Worm (Caenorhabditis elegans) whole organism, mixed stage, embryonic: ENCODE data around the gene nhr-272.

Source experiments
- M03D4.4 ChIP-seq: sonication (generic microtip); optimal IDR thresholded peaks from 2 replicates; lab custom pipeline; 2017; ENCODE audit warnings: mild to moderate bottlenecking, missing genetic modification characterization, missing compliant biosample characterization
- bed-3 ChIP-seq: fragments of 200-800 bp; sonication (Bioruptor generic); optimal IDR thresholded peaks from 3 replicates; lab custom pipeline; 2018; ENCODE audit warnings: mild to moderate bottlenecking, missing genetic modification characterization, moderate library complexity, missing compliant biosample characterization
- blmp-1 ChIP-seq: fragments of 150-350 bp; optimal IDR thresholded peaks from 2 replicates; lab custom pipeline; 2014; ENCODE audit warnings: missing biosample characterization, missing genetic modification characterization
- ceh-43 ChIP-seq: fragments of 200-800 bp; sonication (Bioruptor generic); optimal IDR thresholded peaks from 2 replicates; lab custom pipeline; 2018; ENCODE audit warnings: mild to moderate bottlenecking, missing genetic modification characterization, moderate library complexity, missing compliant biosample characterization
- ceh-83 ChIP-seq: fragments of 200-800 bp; sonication (Bioruptor generic); optimal IDR thresholded peaks from 2 replicates; lab custom pipeline; 2018; ENCODE audit warnings: mild to moderate bottlenecking, missing genetic modification characterization, missing compliant biosample characterization
- ces-1 ChIP-seq: fragments of 150-350 bp; optimal IDR thresholded peaks from 2 replicates; lab custom pipeline; 2014; ENCODE audit warnings: missing biosample characterization, missing genetic modification reagents, missing genetic modification characterization
- cnd-1 ChIP-seq: fragments of 200-800 bp; sonication (Bioruptor generic); optimal IDR thresholded peaks from 2 replicates; lab custom pipeline; 2018; ENCODE audit warnings: mild to moderate bottlenecking, missing genetic modification characterization, missing compliant biosample characterization
- drap-1 ChIP-seq: fragments of 200-800 bp; sonication (Bioruptor generic); optimal IDR thresholded peaks from 3 replicates; lab custom pipeline; 2018; ENCODE audit warnings: mild to moderate bottlenecking, missing genetic modification characterization, missing compliant biosample characterization
- elt-1 ChIP-seq: sonication (generic microtip); optimal IDR thresholded peaks from 2 replicates; lab custom pipeline; 2017; ENCODE audit warnings: missing genetic modification characterization, mild to moderate bottlenecking, missing compliant biosample characterization, antibody characterized with exemption, moderate library complexity, borderline replicate concordance; ENCODE audit not compliant: insufficient read depth
- elt-3 ChIP-seq: fragments of 150-350 bp; optimal IDR thresholded peaks from 2 replicates; lab custom pipeline; 2014; ENCODE audit warnings: missing biosample characterization, missing genetic modification characterization
- flh-1 ChIP-seq: fragments of 200-800 bp; sonication (Bioruptor generic); optimal IDR thresholded peaks from 2 replicates; lab custom pipeline; 2018; ENCODE audit warnings: mild to moderate bottlenecking, missing genetic modification characterization, moderate library complexity, missing compliant biosample characterization
- ham-2 ChIP-seq: fragments of 200-800 bp; sonication (Bioruptor generic); optimal IDR thresholded peaks from 2 replicates; lab custom pipeline; 2018; ENCODE audit warnings: mild to moderate bottlenecking, missing genetic modification characterization, missing compliant biosample characterization
- hlh-1 ChIP-seq: fragments of 150-350 bp; optimal IDR thresholded peaks from 2 replicates; lab custom pipeline; 2014; ENCODE audit warnings: missing biosample characterization, missing genetic modification reagents, missing genetic modification characterization
- lin-13 ChIP-seq: fragments of 150-350 bp; optimal IDR thresholded peaks from 2 replicates; lab custom pipeline; 2014; ENCODE audit warnings: missing biosample characterization, missing genetic modification characterization
- lin-32 ChIP-seq: fragments of 200-800 bp; sonication (Bioruptor generic); optimal IDR thresholded peaks from 2 replicates; lab custom pipeline; 2018; ENCODE audit warnings: mild to moderate bottlenecking, missing genetic modification characterization, missing compliant biosample characterization
- lsy-2 ChIP-seq: fragments of 150-350 bp; optimal IDR thresholded peaks from 2 replicates; lab custom pipeline; 2014; ENCODE audit warnings: missing biosample characterization, missing genetic modification characterization
- mab-5 ChIP-seq: fragments of 150-350 bp; optimal IDR thresholded peaks from 2 replicates; lab custom pipeline; 2014; ENCODE audit warnings: missing biosample characterization, missing genetic modification characterization
- mep-1 ChIP-seq: fragments of 150-350 bp; optimal IDR thresholded peaks from 2 replicates; lab custom pipeline; 2017; ENCODE audit warnings: missing biosample characterization, missing genetic modification reagents, missing genetic modification characterization, inconsistent platforms
- mls-2 ChIP-seq: sonication (generic microtip); optimal IDR thresholded peaks from 2 replicates; lab custom pipeline; 2016; ENCODE audit warnings: mild to moderate bottlenecking, missing genetic modification characterization, moderate library complexity, missing compliant biosample characterization
- nhr-12 ChIP-seq: fragments of 150-350 bp; optimal IDR thresholded peaks from 2 replicates; lab custom pipeline; 2014; ENCODE audit warnings: missing biosample characterization, missing genetic modification characterization
- nhr-2 ChIP-seq: fragments of 150-350 bp; optimal IDR thresholded peaks from 2 replicates; lab custom pipeline; 2014; ENCODE audit warnings: missing biosample characterization, missing genetic modification characterization
- nhr-237 ChIP-seq: fragments of 150-350 bp; optimal IDR thresholded peaks from 2 replicates; lab custom pipeline; 2014; ENCODE audit warnings: missing biosample characterization, missing genetic modification characterization
- nhr-28 ChIP-seq: fragments of 150-350 bp; optimal IDR thresholded peaks from 2 replicates; lab custom pipeline; 2014; ENCODE audit warnings: missing biosample characterization, missing genetic modification characterization
- nhr-76 ChIP-seq: sonication (generic microtip); optimal IDR thresholded peaks from 2 replicates; lab custom pipeline; 2017; ENCODE audit warnings: missing biosample characterization, missing genetic modification characterization
- sem-2 ChIP-seq: fragments of 200-800 bp; sonication (Bioruptor generic); optimal IDR thresholded peaks from 2 replicates; lab custom pipeline; 2018; ENCODE audit warnings: mild to moderate bottlenecking, missing genetic modification characterization, missing compliant biosample characterization
- snpc-4 ChIP-seq: fragments of 150-350 bp; optimal IDR thresholded peaks from 2 replicates; lab custom pipeline; 2014; ENCODE audit warnings: missing biosample characterization, missing genetic modification characterization
- sptf-1 ChIP-seq: sonication (generic microtip); optimal IDR thresholded peaks from 2 replicates; lab custom pipeline; 2017; ENCODE audit warnings: mild to moderate bottlenecking, missing genetic modification characterization, moderate library complexity, missing compliant biosample characterization
- tbx-8 ChIP-seq: fragments of 200-800 bp; sonication (Bioruptor generic); optimal IDR thresholded peaks from 2 replicates; lab custom pipeline; 2018; ENCODE audit warnings: mild to moderate bottlenecking, missing genetic modification characterization, moderate library complexity, missing compliant biosample characterization
- unc-120 ChIP-seq: sonication (generic microtip); optimal IDR thresholded peaks from 2 replicates; lab custom pipeline; 2017; ENCODE audit warnings: missing genetic modification characterization, missing compliant biosample characterization; ENCODE audit not compliant: poor library complexity, severe bottlenecking
- unc-39 ChIP-seq: fragments of 150-350 bp; optimal IDR thresholded peaks from 2 replicates; lab custom pipeline; 2014; ENCODE audit warnings: missing biosample characterization, missing genetic modification characterization
- zip-8 ChIP-seq: fragments of 150-350 bp; optimal IDR thresholded peaks from 2 replicates; lab custom pipeline; 2014; ENCODE audit warnings: missing biosample characterization, missing genetic modification characterization

The nhr-272 gene

ce11 chrX:12704721-12705120, at the start of gene nhr-272:
Gene nhr-272 (minus strand): TSS chrX:12704821.
- no peak for TF ChIP-seq mep-1 (tag; lab: Kevin White, UChicago)
- TF ChIP-seq bed-3 (GFP tag; lab: Kevin White, UChicago) = no peak
- no peak for TF ChIP-seq zip-8 (tag; lab: Kevin White, UChicago)
- TF ChIP-seq flh-1 (GFP tag; lab: Kevin White, UChicago) = no peak
- no peak for TF ChIP-seq snpc-4 (tag; lab: Kevin White, UChicago)
- no peak for TF ChIP-seq elt-3 (tag; lab: Kevin White, UChicago)
- TF ChIP-seq ceh-83 (GFP tag; lab: Kevin White, UChicago) = no peak
- TF ChIP-seq nhr-28 (tag; lab: Kevin White, UChicago) = no peak
- no peak for TF ChIP-seq lin-13 (tag; lab: Kevin White, UChicago)
- no peak for TF ChIP-seq nhr-76 (tag; lab: Kevin White, UChicago)
- no peak for TF ChIP-seq sem-2 (GFP tag; lab: Kevin White, UChicago)
- no peak for TF ChIP-seq ham-2
- no peak for TF ChIP-seq unc-39 (tag; lab: Kevin White, UChicago)
- TF ChIP-seq M03D4.4 (tag; lab: Kevin White, UChicago) = no peak
- no peak for TF ChIP-seq sptf-1 (tag; lab: Kevin White, UChicago)

DNA sequence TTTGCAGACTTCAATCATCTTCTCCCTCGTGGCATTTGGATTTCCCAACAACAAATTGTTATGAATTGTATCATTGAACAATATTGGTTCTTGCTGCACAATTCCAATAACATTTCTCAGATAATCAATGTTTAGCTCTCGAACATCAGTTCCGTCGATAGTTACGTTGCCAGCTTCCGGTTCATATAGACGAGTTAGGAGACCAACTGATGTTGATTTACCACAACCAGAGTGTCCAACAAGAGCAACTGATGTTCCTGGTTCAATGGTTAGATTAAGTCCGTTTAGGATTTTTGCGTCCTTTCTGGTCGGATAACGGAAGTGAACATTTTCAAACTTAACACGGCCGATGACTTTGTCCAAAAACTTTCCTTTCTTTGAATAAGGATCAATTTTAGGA, 49.4 kb upstream of the nhr-272 start:
- no peak for TF ChIP-seq snpc-4 (tag; lab: Kevin White, UChicago)
- no peak for TF ChIP-seq cnd-1
- TF ChIP-seq elt-1 (tag; lab: Kevin White, UChicago) = no peak
- TF ChIP-seq ces-1 (GFP tag; lab: Kevin White, UChicago) = no peak
- no peak for TF ChIP-seq mep-1 (tag; lab: Kevin White, UChicago)
- no peak for TF ChIP-seq ceh-43 (GFP tag; lab: Kevin White, UChicago)
- no peak for TF ChIP-seq flh-1 (GFP tag; lab: Kevin White, UChicago)

- TF ChIP-seq nhr-2 (tag; lab: Kevin White, UChicago) (no peak), nhr-237 (peak; percentile 14), drap-1 (no peak), nhr-76 (tag; lab: Kevin White, UChicago) (no peak)
Observed at ce11 chrX:12750805-12751204, 46.2 kb upstream of the nhr-272 start.

ce11 chrX:12749530-12750240, 45.1 kb upstream of the nhr-272 start, which contains the start of gene pgp-14:
Gene pgp-14 (minus strand): TSS chrX:12749580.
- no peak for TF ChIP-seq tbx-8 (GFP tag; lab: Kevin White, UChicago)
- TF ChIP-seq lin-13 (tag; lab: Kevin White, UChicago) = no peak
- TF ChIP-seq M03D4.4 (tag; lab: Kevin White, UChicago) = no peak
- TF ChIP-seq blmp-1 (tag; lab: Kevin White, UChicago) = no peak
- TF ChIP-seq flh-1 (GFP tag; lab: Kevin White, UChicago) = no peak
- no peak for TF ChIP-seq sem-2 (GFP tag; lab: Kevin White, UChicago)
- no peak for TF ChIP-seq mls-2
- TF ChIP-seq unc-120 = no peak
- TF ChIP-seq bed-3 (GFP tag; lab: Kevin White, UChicago) = no peak
- TF ChIP-seq nhr-28 (tag; lab: Kevin White, UChicago) = no peak
- TF ChIP-seq lsy-2 = no peak
- no peak for TF ChIP-seq elt-3 (tag; lab: Kevin White, UChicago)
- TF ChIP-seq snpc-4 (tag; lab: Kevin White, UChicago) = no peak

DNA sequence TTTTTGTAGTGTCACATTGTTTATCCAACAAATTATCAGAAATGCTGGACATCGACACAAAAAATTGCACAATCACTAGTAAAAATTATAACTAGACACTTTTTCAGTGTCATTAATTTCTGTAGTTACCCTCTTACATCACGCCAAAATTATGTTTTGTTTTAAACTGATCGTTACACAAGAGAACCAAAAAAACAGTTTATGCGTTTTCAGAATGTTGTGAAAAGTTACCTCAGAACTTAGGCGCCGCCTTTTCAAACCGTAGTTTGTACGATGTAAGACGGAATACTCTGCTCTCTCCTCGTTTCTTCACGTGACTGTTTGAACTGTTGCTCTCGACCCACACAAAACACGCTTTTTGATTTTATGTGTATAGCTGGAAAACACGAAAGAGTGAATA, 33.8 kb upstream of the nhr-272 start, which contains the start of gene pgp-13:
Gene pgp-13, plus strand, starts transcription at position 301 of the 400 bp plus-strand sequence.
- TF ChIP-seq bed-3 (GFP tag; lab: Kevin White, UChicago) (no peak), ceh-83 (GFP tag; lab: Kevin White, UChicago) (no peak), ham-2 (no peak), nhr-2 (tag; lab: Kevin White, UChicago) (no peak), sem-2 (GFP tag; lab: Kevin White, UChicago) (no peak), ceh-43 (GFP tag; lab: Kevin White, UChicago) (no peak), hlh-1 (tag; lab: Kevin White, UChicago) (no peak), elt-3 (tag; lab: Kevin White, UChicago) (no peak), mab-5 (tag; lab: Kevin White, UChicago) (no peak), lin-32 (no peak), M03D4.4 (tag; lab: Kevin White, UChicago) (no peak), nhr-12 (tag; lab: Kevin White, UChicago) (no peak), flh-1 (GFP tag; lab: Kevin White, UChicago) (no peak), snpc-4 (tag; lab: Kevin White, UChicago) (no peak)
